Worm (Caenorhabditis elegans) whole organism, early embryonic: Measurements from ENCODE around the gene K08H2.10.

Experiments
- B0310.2 ChIP-seq: sonication (generic microtip); optimal IDR thresholded peaks from 2 replicates; lab custom pipeline; 2016; ENCODE audit warnings: mild to moderate bottlenecking, missing genetic modification characterization, missing compliant biosample characterization
- F13C5.2 ChIP-seq: sonication (generic microtip); optimal IDR thresholded peaks from 2 replicates; lab custom pipeline; 2017; ENCODE audit warnings: mild to moderate bottlenecking, missing genetic modification characterization, inconsistent platforms, missing compliant biosample characterization
- aly-1 ChIP-seq: sonication (generic microtip); optimal IDR thresholded peaks from 2 replicates; lab custom pipeline; 2016; ENCODE audit warnings: missing genetic modification characterization, missing compliant biosample characterization
- ama-1 ChIP-seq: fragments of 150-350 bp; optimal IDR thresholded peaks from 2 replicates; lab custom pipeline; 2014
- ceh-13 ChIP-seq: fragments of 200-800 bp; sonication (Bioruptor generic); optimal IDR thresholded peaks from 2 replicates; lab custom pipeline; 2018; ENCODE audit warnings: mild to moderate bottlenecking, missing genetic modification characterization, missing compliant biosample characterization
- ceh-36 ChIP-seq: sonication (generic microtip); optimal IDR thresholded peaks from 2 replicates; lab custom pipeline; 2016; ENCODE audit warnings: missing genetic modification characterization, inconsistent platforms, missing compliant biosample characterization
- ets-7 ChIP-seq: sonication (generic microtip); optimal IDR thresholded peaks from 2 replicates; lab custom pipeline; 2016; ENCODE audit warnings: missing genotype, missing genetic modification characterization, missing compliant biosample characterization
- flt-1 ChIP-seq: fragments of 200-800 bp; sonication (Bioruptor generic); IDR thresholded peaks from 2 replicates; pipeline ENCODE4 v1.3.6; 2022; ENCODE audit warnings: missing genetic modification characterization, missing compliant biosample characterization
- hmbx-1 ChIP-seq: sonication (generic microtip); optimal IDR thresholded peaks from 2 replicates; lab custom pipeline; 2016; ENCODE audit warnings: mild to moderate bottlenecking, missing genetic modification characterization, missing compliant biosample characterization
- hmg-4 ChIP-seq: fragments of 200-800 bp; sonication (Bioruptor generic); optimal IDR thresholded peaks from 2 replicates; lab custom pipeline; 2018; ENCODE audit warnings: mild to moderate bottlenecking, missing genetic modification characterization, missing compliant biosample characterization
- hnd-1 ChIP-seq: sonication (generic microtip); optimal IDR thresholded peaks from 2 replicates; lab custom pipeline; 2016; ENCODE audit warnings: missing genetic modification characterization, missing compliant biosample characterization
- pes-1 ChIP-seq: fragments of 200-800 bp; sonication (Bioruptor generic); IDR thresholded peaks from 2 replicates; pipeline ENCODE4 v1.3.6; 2022; ENCODE audit warnings: missing genetic modification reagents, missing genetic modification characterization, missing compliant biosample characterization
- scrt-1 ChIP-seq: fragments of 200-800 bp; sonication (Bioruptor generic); IDR thresholded peaks from 2 replicates; pipeline ENCODE4 v1.3.6; 2022; ENCODE audit warnings: missing genetic modification characterization, missing compliant biosample characterization
- sea-1 ChIP-seq: fragments of 200-800 bp; sonication (Bioruptor generic); conservative IDR thresholded peaks from 2 replicates; pipeline ENCODE4 v1.3.6; 2022; ENCODE audit warnings: missing genetic modification characterization, missing compliant biosample characterization
- tbx-11 ChIP-seq: fragments of 200-800 bp; sonication (Bioruptor generic); IDR thresholded peaks from 2 replicates; pipeline ENCODE4 v1.3.6; 2022; ENCODE audit warnings: missing genetic modification characterization, missing compliant biosample characterization
- tbx-37 ChIP-seq: fragments of 200-800 bp; sonication (Bioruptor generic); conservative IDR thresholded peaks from 2 replicates; pipeline ENCODE4 v1.3.6; 2022; ENCODE audit warnings: missing genetic modification reagents, missing genetic modification characterization, missing compliant biosample characterization
- tra-4 ChIP-seq: sonication (generic microtip); optimal IDR thresholded peaks from 2 replicates; lab custom pipeline; 2017; ENCODE audit warnings: missing genetic modification characterization, missing compliant biosample characterization

Gene K08H2.10

ce11 chrX:13223437-13223836 is 34.2 kb upstream of the K08H2.10 start, which contains the start of gene skr-20:
skr-20 (minus strand) TSS chrX:13223537.
- TF ChIP-seq ceh-13 (GFP tag; lab: Kevin White, UChicago) (no peak), hnd-1 (tag; lab: Kevin White, UChicago) (no peak), sea-1 (GFP tag; lab: Robert Waterston, UW) (no peak), aly-1 (tag; lab: Kevin White, UChicago) (no peak), pes-1 (no peak), F13C5.2 (tag; lab: Kevin White, UChicago) (no peak), ama-1 (lab: Kevin White, UChicago) (no peak)

ce11 chrX:13224608-13225007 is 33.0 kb upstream of the K08H2.10 start, which contains the start of gene skr-19:
skr-19 (minus strand) TSS chrX:13224708.
- TF ChIP-seq F13C5.2 (tag; lab: Kevin White, UChicago) (no peak), scrt-1 (GFP tag; lab: Robert Waterston, UW) (no peak), tbx-37 (GFP tag; lab: Robert Waterston, UW) (no peak), hmbx-1 (tag; lab: Kevin White, UChicago) (no peak), aly-1 (tag; lab: Kevin White, UChicago) (no peak), ceh-36 (tag; lab: Kevin White, UChicago) (no peak), tra-4 (tag; lab: Kevin White, UChicago) (no peak), ceh-13 (GFP tag; lab: Kevin White, UChicago) (no peak), flt-1 (GFP tag; lab: Robert Waterston, UW) (no peak), hmg-4 (GFP tag; lab: Kevin White, UChicago) (no peak), ama-1 (lab: Kevin White, UChicago) (no peak), B0310.2 (no peak), hnd-1 (tag; lab: Kevin White, UChicago) (no peak), pes-1 (no peak), tbx-11 (GFP tag; lab: Robert Waterston, UW) (no peak), ets-7 (tag; lab: Kevin White, UChicago) (no peak), sea-1 (GFP tag; lab: Robert Waterston, UW) (no peak)

- peak; percentile 5 for TF ChIP-seq ceh-36 (tag; lab: Kevin White, UChicago)
- no peak for TF ChIP-seq pes-1
- no peak for TF ChIP-seq B0310.2
Observed at ce11 chrX:13225111-13225905, 32.3 kb upstream of the K08H2.10 start.

ce11 chrX:13226614-13227096 is 31.0 kb upstream of the K08H2.10 start, which contains the start of gene skr-21:
skr-21 (minus strand) TSS chrX:13226664.
- TF ChIP-seq ama-1 (lab: Kevin White, UChicago), result no peak
- 0 out of 2 replicates have a peak, but pooled peaks have one; percentile 27 for TF ChIP-seq sea-1 (GFP tag; lab: Robert Waterston, UW)
- TF ChIP-seq B0310.2, result no peak
- peak; percentile 28 for TF ChIP-seq aly-1 (tag; lab: Kevin White, UChicago)

- TF ChIP-seq sea-1 (GFP tag; lab: Robert Waterston, UW) (no peak), hnd-1 (tag; lab: Kevin White, UChicago) (no peak), tbx-37 (GFP tag; lab: Robert Waterston, UW) (no peak), flt-1 (GFP tag; lab: Robert Waterston, UW) (no peak), pes-1 (no peak), tra-4 (tag; lab: Kevin White, UChicago) (no peak), B0310.2 (no peak), ets-7 (tag; lab: Kevin White, UChicago) (no peak), ama-1 (lab: Kevin White, UChicago) (no peak), ceh-13 (GFP tag; lab: Kevin White, UChicago) (no peak), hmg-4 (GFP tag; lab: Kevin White, UChicago) (no peak), hmbx-1 (tag; lab: Kevin White, UChicago) (no peak), F13C5.2 (tag; lab: Kevin White, UChicago) (no peak)
Observed at ce11 chrX:13227778-13228177, 29.8 kb upstream of the K08H2.10 start.

ce11 chrX:13232259-13232658 is 25.3 kb upstream of the K08H2.10 start, which contains the start of gene bgnt-1.5:
bgnt-1.5 (minus strand) TSS chrX:13232359.
- TF ChIP-seq tra-4 (tag; lab: Kevin White, UChicago) (no peak), F13C5.2 (tag; lab: Kevin White, UChicago) (no peak), scrt-1 (GFP tag; lab: Robert Waterston, UW) (no peak), ama-1 (lab: Kevin White, UChicago) (no peak), aly-1 (tag; lab: Kevin White, UChicago) (no peak), sea-1 (GFP tag; lab: Robert Waterston, UW) (no peak), hmbx-1 (tag; lab: Kevin White, UChicago) (no peak), ceh-36 (tag; lab: Kevin White, UChicago) (no peak), ceh-13 (GFP tag; lab: Kevin White, UChicago) (no peak), pes-1 (no peak), tbx-11 (GFP tag; lab: Robert Waterston, UW) (no peak), ets-7 (tag; lab: Kevin White, UChicago) (no peak), B0310.2 (no peak)

ce11 chrX:13234879-13235278 is 22.7 kb upstream of the K08H2.10 start, which contains the start of gene K08H2.2:
K08H2.2 (minus strand) TSS chrX:13234979.
- TF ChIP-seq F13C5.2 (tag; lab: Kevin White, UChicago), result no peak
